Fruit fly (Drosophila melanogaster) whole organism, wandering third instar larva: Measurements from ENCODE around the gene CG15431.

Source experiments
- HLH106 ChIP-seq: fragments of 200-800 bp; optimal IDR thresholded peaks from 3 replicates; lab custom pipeline; 2019; ENCODE audit warnings: missing biosample characterization, mild to moderate bottlenecking, missing genetic modification characterization, moderate library complexity
- N ChIP-seq: fragments of >200 bp; optimal IDR thresholded peaks from 2 replicates; lab custom pipeline; 2018; ENCODE audit warnings: missing biosample characterization, missing external identifiers, missing genetic modification characterization
- br ChIP-seq: fragments of 200-800 bp; sonication (Bioruptor generic); optimal IDR thresholded peaks from 2 replicates; lab custom pipeline; 2016; ENCODE audit warnings: missing biosample characterization, missing genetic modification characterization
- dl ChIP-seq, 2 experiments: fragments of 175-275, 200-275 bp in 1 of 2; fragments of 200-275 bp in 1 of 2; sonication (Bioruptor generic); optimal IDR thresholded peaks; lab custom pipeline; 2018; ENCODE audit warnings: mild to moderate bottlenecking in 2 of 2, missing biosample characterization in 2 of 2, missing genetic modification characterization in 2 of 2, moderate library complexity in 2 of 2; ENCODE audit not compliant: partially characterized antibody in 2 of 2, insufficient read depth in 1 of 2
- fru ChIP-seq: fragments of 200-800 bp; sonication (Bioruptor generic); optimal IDR thresholded peaks from 3 replicates; lab custom pipeline; 2016; ENCODE audit warnings: missing biosample characterization, mild to moderate bottlenecking, missing genetic modification characterization
- h ChIP-seq: fragments of 200-800 bp; sonication (Bioruptor generic); optimal IDR thresholded peaks from 3 replicates; lab custom pipeline; 2016; ENCODE audit warnings: missing biosample characterization, mild to moderate bottlenecking, missing genetic modification characterization
- lola ChIP-seq: fragments of >200 bp; optimal IDR thresholded peaks from 2 replicates; lab custom pipeline; 2017; ENCODE audit warnings: missing biosample characterization, missing genetic modification characterization
- pan ChIP-seq: fragments of >200 bp; optimal IDR thresholded peaks from 2 replicates; lab custom pipeline; 2017
- psq ChIP-seq: fragments of 200-800 bp; sonication (Bioruptor generic); optimal IDR thresholded peaks from 3 replicates; lab custom pipeline; 2017; ENCODE audit warnings: missing biosample characterization, mild to moderate bottlenecking, missing genetic modification characterization, moderate library complexity
- tai ChIP-seq: sonication (Bioruptor generic); optimal IDR thresholded peaks from 2 replicates; lab custom pipeline; 2016; ENCODE audit warnings: missing biosample characterization, missing genetic modification characterization

dm6 chr2L:4414059-4414458 lies 27.0 kb downstream of the CG15431 start:
- TF ChIP-seq dl (GFP tag; optimal IDR thresholded peaks at IDR 0.05; lab: Kevin White, UChicago; ENCODE audit: insufficient read depth in 1 of 2, partially characterized antibody in 2 of 2), result no peak
- TF ChIP-seq h (GFP tag; lab: Kevin White, UChicago), result no peak
- TF ChIP-seq fru (GFP tag; lab: Kevin White, UChicago), result no peak
- no peak for TF ChIP-seq lola (GFP tag; lab: Kevin White, UChicago)
- no peak for TF ChIP-seq br
- TF ChIP-seq tai, result no peak
- TF ChIP-seq psq (GFP tag; lab: Kevin White, UChicago), result no peak
- no peak for TF ChIP-seq HLH106
- TF ChIP-seq pan, result no peak
- TF ChIP-seq N (GFP tag; lab: Kevin White, UChicago), result no peak
